Worm (Caenorhabditis elegans): Measurements from ENCODE around the gene C14B9.2.
A peak's percentile ranks its signal among the peaks of the same experiment; 100 is the strongest.

The C14B9.2 gene

ce11 chrIII:8185130-8185529, 51.7 kb downstream of the C14B9.2 start:
- no peak for TF ChIP-seq T20F7.1 (GFP tag; optimal IDR thresholded peaks at IDR 0.05)
- TF ChIP-seq unc-62 (GFP tag; optimal IDR thresholded peaks at IDR 0.05 in 1 of 2) = peak in 1 of 2 experiments; percentile 95
- TF ChIP-seq unc-62 (tag; optimal IDR thresholded peaks at IDR 0.05) = no peak
